Worm (Caenorhabditis elegans) whole organism, young adult: ENCODE measurements around the gene C27B7.2.

ENCODE experiments used
- attf-5 ChIP-seq: fragments of 200-800 bp; sonication (Bioruptor generic); optimal IDR thresholded peaks from 2 replicates; lab custom pipeline; 2018; ENCODE audit warnings: mild to moderate bottlenecking, missing genetic modification characterization, missing compliant biosample characterization
- ceh-91 ChIP-seq: fragments of 200-800 bp; sonication (Bioruptor generic); IDR thresholded peaks from 2 replicates; pipeline ENCODE4 v1.3.6; 2022; ENCODE audit warnings: missing genetic modification reagents, missing genetic modification characterization, missing compliant biosample characterization
- ets-4 ChIP-seq: fragments of 200-800 bp; sonication (Bioruptor generic); optimal IDR thresholded peaks from 2 replicates; lab custom pipeline; 2018; ENCODE audit warnings: mild to moderate bottlenecking, missing genetic modification characterization, missing compliant biosample characterization
- repo-1 ChIP-seq: sonication (generic microtip); optimal IDR thresholded peaks from 2 replicates; lab custom pipeline; 2017; ENCODE audit warnings: mild to moderate bottlenecking, missing genetic modification characterization, missing compliant biosample characterization
- snpc-3.4 ChIP-seq: sonication (generic microtip); optimal IDR thresholded peaks from 2 replicates; lab custom pipeline; 2017; ENCODE audit warnings: missing genetic modification characterization, mild to moderate bottlenecking, missing compliant biosample characterization, antibody characterized with exemption, moderate library complexity, missing genotype, missing genetic modification reagents
- snpc-4 ChIP-seq, 5 experiments: fragments of 150-350 bp in 1 of 5; sonication (generic microtip) in 4 of 5; optimal IDR thresholded peaks; 2 replicates each; lab custom pipeline; 2014 to 2018; ENCODE audit warnings: missing genetic modification characterization in 5 of 5, missing biosample characterization in 3 of 5, antibody characterized with exemption in 2 of 5, mild to moderate bottlenecking in 2 of 5, missing compliant biosample characterization in 2 of 5, missing genotype in 2 of 5, moderate library complexity in 2 of 5, missing genetic modification reagents in 1 of 5
- unc-130 ChIP-seq: sonication (generic microtip); optimal IDR thresholded peaks from 2 replicates; lab custom pipeline; 2016; ENCODE audit warnings: missing genetic modification reagents, missing genetic modification characterization, missing compliant biosample characterization
- ztf-25 ChIP-seq: fragments of 200-800 bp; sonication (Bioruptor generic); IDR thresholded peaks from 2 replicates; pipeline ENCODE4 v1.3.6; 2022; ENCODE audit warnings: missing genetic modification reagents, missing genetic modification characterization, missing compliant biosample characterization

DNA sequence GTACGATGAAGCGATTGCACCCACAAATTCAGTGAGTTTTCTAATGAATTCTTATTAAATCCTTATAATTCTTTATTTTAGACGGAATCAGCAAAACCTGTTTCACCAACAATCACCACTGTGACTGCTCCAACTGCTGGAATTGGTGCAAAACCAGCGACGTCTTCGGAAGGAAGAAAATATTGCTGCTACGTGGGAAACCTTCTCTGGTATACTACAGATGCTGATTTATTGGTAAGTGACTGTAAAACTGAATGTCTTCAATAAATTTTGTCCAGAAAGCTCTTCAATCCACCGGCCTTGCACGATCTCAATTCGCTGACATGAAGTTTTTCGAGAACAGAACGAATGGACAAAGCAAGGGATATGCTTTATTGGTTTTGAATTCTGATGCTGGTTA, 33.9 kb downstream of the C27B7.2 start:
- no peak for TF ChIP-seq ceh-91 (GFP tag; lab: Robert Waterston, UW)
- TF ChIP-seq repo-1 (tag; lab: Kevin White, UChicago) = no peak
- no peak for TF ChIP-seq snpc-4 (GFP tag; optimal IDR thresholded peaks at IDR 0.05; lab: Kevin White, UChicago)
- no peak for TF ChIP-seq snpc-4 (tag; optimal IDR thresholded peaks at IDR 0.05; lab: Kevin White, UChicago)
- no peak for TF ChIP-seq ets-4
- TF ChIP-seq attf-5 = no peak
- TF ChIP-seq snpc-3.4 (tag; lab: Kevin White, UChicago) = no peak
- TF ChIP-seq unc-130 (GFP tag; lab: Kevin White, UChicago) = no peak
- no peak for TF ChIP-seq ztf-25 (GFP tag; lab: Robert Waterston, UW)
